Worm (Caenorhabditis elegans) whole organism, midembryonic: ENCODE measurements around the gene acl-2.

Experiments
- T22C8.4 ChIP-seq: fragments of 200-800 bp; sonication (Bioruptor generic); IDR thresholded peaks from 2 replicates; pipeline ENCODE4 v1.3.6; 2022; ENCODE audit warnings: missing genetic modification characterization, missing compliant biosample characterization
- cog-1 ChIP-seq: sonication (generic microtip); optimal IDR thresholded peaks from 2 replicates; lab custom pipeline; 2016; ENCODE audit warnings: missing genetic modification characterization, missing compliant biosample characterization
- flt-1 ChIP-seq: fragments of 200-800 bp; sonication (Bioruptor generic); IDR thresholded peaks from 2 replicates; pipeline ENCODE4 v1.3.6; 2022; ENCODE audit warnings: missing genetic modification characterization, missing compliant biosample characterization
- klf-2 ChIP-seq: fragments of 200-800 bp; sonication (Bioruptor generic); conservative IDR thresholded peaks from 2 replicates; pipeline ENCODE4 v1.3.6; 2022; ENCODE audit warnings: missing genetic modification reagents, missing genetic modification characterization, missing compliant biosample characterization
- med-1 ChIP-seq: sonication (generic microtip); optimal IDR thresholded peaks from 2 replicates; lab custom pipeline; 2017; ENCODE audit warnings: missing genetic modification characterization, mild to moderate bottlenecking, missing compliant biosample characterization, antibody characterized with exemption, missing genetic modification reagents; ENCODE audit not compliant: insufficient read depth
- ref-1 ChIP-seq: fragments of 200-800 bp; sonication (Bioruptor generic); conservative IDR thresholded peaks from 2 replicates; pipeline ENCODE4 v1.3.6; 2022; ENCODE audit warnings: missing genetic modification reagents, missing genetic modification characterization, missing compliant biosample characterization
- tab-1 ChIP-seq: fragments of 200-800 bp; sonication (Bioruptor generic); IDR thresholded peaks from 2 replicates; pipeline ENCODE4 v1.3.6; 2022; ENCODE audit warnings: missing genetic modification characterization, missing compliant biosample characterization
- ztf-23 ChIP-seq: fragments of 200-800 bp; sonication (Bioruptor generic); IDR thresholded peaks from 2 replicates; pipeline ENCODE4 v1.3.6; 2022; ENCODE audit warnings: missing genetic modification reagents, missing genetic modification characterization, missing compliant biosample characterization
- ztf-29 ChIP-seq: fragments of 200-800 bp; sonication (Bioruptor generic); IDR thresholded peaks from 2 replicates; pipeline ENCODE4 v1.3.6; 2022; ENCODE audit warnings: missing genetic modification reagents, missing genetic modification characterization, missing compliant biosample characterization

Gene acl-2

DNA sequence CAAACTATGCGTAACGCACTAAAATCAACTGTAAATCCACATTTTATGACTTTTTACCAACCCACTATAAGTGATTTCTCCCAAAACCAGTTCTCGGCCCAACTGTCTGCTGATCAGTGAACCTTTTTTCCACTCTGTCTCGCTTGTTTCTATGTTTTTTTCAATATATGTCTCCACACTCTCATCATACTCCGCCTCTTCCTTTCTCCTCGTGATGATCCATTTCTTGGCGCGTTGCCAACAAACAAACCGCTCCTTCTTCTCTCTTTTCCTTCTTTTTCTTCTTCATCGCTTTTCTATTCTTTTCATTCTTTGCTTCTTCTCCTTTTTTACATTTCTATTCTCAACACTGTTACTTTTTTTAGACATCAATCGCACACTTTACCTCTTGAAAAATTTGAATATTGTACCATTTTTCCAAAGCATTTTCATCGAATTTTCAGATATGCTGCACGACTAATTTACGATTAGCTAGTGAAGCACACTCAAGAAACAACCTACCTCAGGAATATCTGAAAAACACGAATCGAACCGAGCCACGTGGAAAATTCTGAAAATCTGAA is 12.4 kb upstream of the acl-2 start, which contains the start of gene T06E8.8:
TSS of gene T06E8.8 (plus strand) at position 513 of the 563 bp plus-strand sequence.
- TF ChIP-seq cog-1 (tag; lab: Kevin White, UChicago), result no peak
- no peak for TF ChIP-seq klf-2 (GFP tag; lab: Robert Waterston, UW)
- no peak for TF ChIP-seq ztf-29 (GFP tag; lab: Robert Waterston, UW)
- TF ChIP-seq T22C8.4 (GFP tag; lab: Robert Waterston, UW), result no peak
- TF ChIP-seq flt-1 (GFP tag; lab: Robert Waterston, UW), result no peak
- TF ChIP-seq med-1, result no peak
- TF ChIP-seq ref-1 (GFP tag; lab: Robert Waterston, UW), result no peak
- no peak for TF ChIP-seq ztf-23 (GFP tag; lab: Robert Waterston, UW)
- TF ChIP-seq tab-1, result no peak

DNA sequence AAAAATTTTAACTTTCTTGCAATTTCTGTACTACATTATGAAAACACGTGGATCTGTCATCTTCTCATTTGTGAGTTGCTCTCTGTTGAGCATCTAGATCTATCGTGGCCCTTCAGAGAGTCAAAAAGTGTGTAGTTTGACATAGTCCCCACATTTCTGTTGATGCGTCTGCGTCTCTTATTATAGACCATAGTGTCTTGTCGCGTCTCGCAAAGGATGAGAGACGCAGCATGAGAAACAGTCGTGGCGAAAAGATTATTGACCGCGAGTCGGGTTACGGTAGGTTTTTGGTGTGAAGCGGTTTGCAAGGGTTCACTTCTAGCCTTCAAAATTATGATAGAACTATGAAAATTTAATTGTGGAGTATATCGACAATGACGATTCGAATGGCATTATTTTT is 11.4 kb upstream of the acl-2 start:
- TF ChIP-seq med-1, result no peak
- no peak for TF ChIP-seq ztf-23 (GFP tag; lab: Robert Waterston, UW)
- TF ChIP-seq T22C8.4 (GFP tag; lab: Robert Waterston, UW), result peak; percentile 50; the same call in 1 of the 2 replicates
- no peak for TF ChIP-seq tab-1
- TF ChIP-seq klf-2 (GFP tag; lab: Robert Waterston, UW), result no peak
- TF ChIP-seq ref-1 (GFP tag; lab: Robert Waterston, UW), result no peak
- 0 out of 2 replicates have a peak, but pooled peaks have one; percentile 34 for TF ChIP-seq flt-1 (GFP tag; lab: Robert Waterston, UW)
- TF ChIP-seq ztf-29 (GFP tag; lab: Robert Waterston, UW), result no peak
- TF ChIP-seq cog-1 (tag; lab: Kevin White, UChicago), result peak; percentile 63

DNA sequence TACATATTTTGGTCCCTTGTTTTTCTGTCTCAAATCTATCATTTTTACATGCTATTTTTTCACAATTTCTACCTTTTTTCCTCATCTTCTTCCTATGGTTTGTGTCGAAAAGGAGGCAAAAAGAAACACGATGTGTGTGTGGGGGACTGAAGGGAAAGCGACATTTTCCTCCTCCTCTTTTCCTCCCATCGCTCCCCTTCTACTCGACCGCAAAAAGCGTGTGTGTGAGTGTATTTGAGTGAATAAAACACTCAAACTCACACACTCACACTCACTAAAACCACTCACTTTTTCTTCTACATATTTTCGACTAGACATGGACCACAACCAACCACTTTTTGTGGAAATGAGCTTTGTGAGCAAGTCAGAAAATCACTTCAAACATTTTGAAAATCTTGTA is 10.6 kb upstream of the acl-2 start:
- TF ChIP-seq med-1, result no peak
- TF ChIP-seq flt-1 (GFP tag; lab: Robert Waterston, UW), result no peak
- no peak for TF ChIP-seq T22C8.4 (GFP tag; lab: Robert Waterston, UW)
- no peak for TF ChIP-seq klf-2 (GFP tag; lab: Robert Waterston, UW)
- TF ChIP-seq cog-1 (tag; lab: Kevin White, UChicago), result no peak
- no peak for TF ChIP-seq ztf-23 (GFP tag; lab: Robert Waterston, UW)
- TF ChIP-seq tab-1, result no peak
- TF ChIP-seq ztf-29 (GFP tag; lab: Robert Waterston, UW), result no peak
- no peak for TF ChIP-seq ref-1 (GFP tag; lab: Robert Waterston, UW)

DNA sequence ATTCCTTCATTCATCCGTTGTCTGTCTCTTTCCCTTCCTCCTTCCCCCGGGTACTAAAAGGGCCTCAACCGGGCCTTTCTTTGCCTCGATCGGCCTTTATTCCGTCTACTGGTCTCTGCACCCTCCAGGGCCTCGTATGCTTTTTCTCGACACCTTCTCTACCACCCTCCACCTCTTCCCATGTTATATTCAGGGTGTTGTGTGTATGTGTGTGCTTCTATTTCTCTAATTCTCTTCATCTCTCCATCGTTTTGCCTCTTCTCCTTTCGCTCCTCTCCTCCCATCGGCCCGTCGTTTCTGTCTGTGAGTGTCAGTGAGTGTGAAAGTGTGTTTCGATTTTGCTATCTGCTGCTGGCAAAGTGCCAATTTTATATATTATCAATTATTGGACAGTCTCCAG is 8.9 kb upstream of the acl-2 start:
- TF ChIP-seq med-1, result no peak
- no peak for TF ChIP-seq T22C8.4 (GFP tag; lab: Robert Waterston, UW)
- TF ChIP-seq ref-1 (GFP tag; lab: Robert Waterston, UW), result no peak
- 0 out of 2 replicates have a peak, but pooled peaks have one; percentile 52 for TF ChIP-seq tab-1
- no peak for TF ChIP-seq ztf-29 (GFP tag; lab: Robert Waterston, UW)
- peak; percentile 60; the same call in 1 of the 2 replicates for TF ChIP-seq ztf-23 (GFP tag; lab: Robert Waterston, UW)
- TF ChIP-seq cog-1 (tag; lab: Kevin White, UChicago), result peak; percentile 29
- 0 out of 2 replicates have a peak, but pooled peaks have one; percentile 61 for TF ChIP-seq flt-1 (GFP tag; lab: Robert Waterston, UW)
- TF ChIP-seq klf-2 (GFP tag; lab: Robert Waterston, UW), result no peak

DNA sequence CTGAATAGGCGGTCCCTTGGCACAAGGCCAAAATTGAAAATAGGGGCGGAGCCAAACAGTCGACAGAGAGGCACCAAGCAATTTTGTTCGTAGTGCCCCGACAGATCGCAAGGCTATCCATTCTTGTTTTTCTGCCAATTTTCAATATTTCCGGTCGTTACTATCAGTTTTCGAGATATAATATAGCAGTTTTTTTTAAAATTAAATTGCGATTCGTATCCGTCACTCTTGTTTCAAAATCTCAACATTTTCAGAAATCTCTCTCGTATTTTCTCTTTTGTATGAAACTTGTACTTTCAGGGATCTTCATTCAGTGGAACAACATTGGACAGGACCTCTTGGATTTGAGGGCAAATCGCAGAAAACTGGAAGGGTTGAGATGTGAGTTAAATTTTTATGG is 6.1 kb upstream of the acl-2 start, which contains the start of gene F57A8.1:
TSS of gene F57A8.1 (plus strand) at position 301 of the 400 bp plus-strand sequence.
- TF ChIP-seq klf-2 (GFP tag; lab: Robert Waterston, UW) (no peak), med-1 (no peak), flt-1 (GFP tag; lab: Robert Waterston, UW) (no peak), ztf-29 (GFP tag; lab: Robert Waterston, UW) (no peak), ztf-23 (GFP tag; lab: Robert Waterston, UW) (no peak)

DNA sequence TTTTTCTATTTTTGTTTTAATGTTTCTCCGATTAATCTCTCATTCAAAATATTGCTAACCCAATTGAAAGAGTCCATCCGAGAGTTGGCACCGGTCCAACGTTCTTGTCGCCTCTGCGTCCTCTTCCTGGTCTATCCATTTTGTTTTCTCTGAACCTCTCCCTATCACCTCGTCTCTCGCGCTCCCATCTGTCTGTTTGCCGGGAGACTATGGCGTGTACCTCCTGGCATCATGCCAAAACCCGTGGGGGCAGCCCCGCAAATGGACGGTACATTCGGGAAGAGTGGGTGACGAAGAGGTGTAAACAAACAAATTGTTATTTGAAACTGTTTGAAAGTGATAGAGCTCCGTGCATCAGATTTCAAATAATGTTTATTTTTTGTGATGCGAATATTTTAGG is 5.4 kb upstream of the acl-2 start, which contains the start of gene T06E8.2:
TSS of gene T06E8.2 (minus strand) at position 139 of the 400 bp plus-strand sequence.
- TF ChIP-seq flt-1 (GFP tag; lab: Robert Waterston, UW) (0 out of 2 replicates have a peak, but pooled peaks have one; percentile 61), ref-1 (GFP tag; lab: Robert Waterston, UW) (no peak)

DNA sequence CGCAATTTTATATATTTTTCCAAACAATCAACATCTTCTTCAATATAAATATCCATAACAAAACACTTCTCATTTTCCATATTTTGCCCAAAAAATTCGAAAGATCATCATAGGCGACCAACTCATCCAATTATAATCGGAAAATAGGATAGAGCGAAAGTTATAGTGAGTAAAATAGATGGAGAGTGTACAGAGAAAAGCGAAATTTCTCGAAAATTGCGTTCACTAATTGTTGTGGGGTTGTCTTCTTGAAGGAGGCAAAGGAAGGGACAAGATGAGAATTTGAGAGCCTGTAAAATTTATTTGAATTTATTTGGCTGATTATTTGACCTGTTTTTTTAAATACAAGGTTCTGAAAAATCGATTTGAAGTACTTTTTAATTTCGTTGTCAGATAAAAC is 4.7 kb upstream of the acl-2 start:
- TF ChIP-seq tab-1, result no peak
- TF ChIP-seq cog-1 (tag; lab: Kevin White, UChicago), result no peak
- TF ChIP-seq ztf-23 (GFP tag; lab: Robert Waterston, UW), result no peak
- TF ChIP-seq klf-2 (GFP tag; lab: Robert Waterston, UW), result no peak
- TF ChIP-seq med-1, result no peak
- TF ChIP-seq T22C8.4 (GFP tag; lab: Robert Waterston, UW), result no peak
- no peak for TF ChIP-seq ztf-29 (GFP tag; lab: Robert Waterston, UW)
- TF ChIP-seq flt-1 (GFP tag; lab: Robert Waterston, UW), result no peak
- TF ChIP-seq ref-1 (GFP tag; lab: Robert Waterston, UW), result no peak

DNA sequence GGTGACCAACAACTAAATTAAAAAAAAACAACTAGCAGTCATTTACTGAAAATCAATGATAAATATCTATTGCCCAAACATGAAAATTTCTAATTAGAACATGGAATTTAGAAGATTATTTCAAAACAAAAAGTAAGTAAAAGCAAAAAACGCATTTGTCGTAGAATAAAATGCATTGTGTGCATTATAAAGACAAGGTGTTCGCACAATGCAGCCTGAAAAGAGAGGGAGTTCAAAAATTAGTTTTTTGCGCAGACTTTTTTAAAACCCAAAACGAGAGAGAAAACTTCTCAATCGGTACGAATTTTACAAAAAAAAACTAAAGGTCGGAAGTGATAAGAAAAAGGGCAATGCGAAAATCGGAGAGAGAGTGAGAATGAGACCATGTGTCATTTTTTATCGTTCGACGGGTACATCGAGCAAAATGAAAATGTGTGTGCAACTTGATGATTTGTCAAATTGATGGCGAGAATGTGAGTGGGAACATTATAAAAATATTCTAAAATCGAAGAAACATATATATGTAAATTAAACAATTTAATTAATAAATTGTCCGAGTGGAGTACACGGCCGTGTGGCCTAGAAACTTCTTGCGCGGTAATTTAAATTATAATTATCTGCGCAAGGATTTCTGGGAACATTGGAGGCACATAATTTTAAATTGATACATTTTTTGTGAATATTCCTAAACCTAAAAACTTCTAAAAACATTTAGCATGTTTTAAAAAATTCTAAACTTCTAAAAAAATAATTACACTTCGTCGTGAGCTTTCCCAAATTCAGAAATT is 686 bp upstream of the acl-2 start:
- TF ChIP-seq tab-1 (no peak), flt-1 (GFP tag; lab: Robert Waterston, UW) (no peak), ztf-23 (GFP tag; lab: Robert Waterston, UW) (0 out of 2 replicates have a peak, but pooled peaks have one; percentile 29), cog-1 (tag; lab: Kevin White, UChicago) (no peak), ref-1 (GFP tag; lab: Robert Waterston, UW) (no peak), klf-2 (GFP tag; lab: Robert Waterston, UW) (no peak)

DNA sequence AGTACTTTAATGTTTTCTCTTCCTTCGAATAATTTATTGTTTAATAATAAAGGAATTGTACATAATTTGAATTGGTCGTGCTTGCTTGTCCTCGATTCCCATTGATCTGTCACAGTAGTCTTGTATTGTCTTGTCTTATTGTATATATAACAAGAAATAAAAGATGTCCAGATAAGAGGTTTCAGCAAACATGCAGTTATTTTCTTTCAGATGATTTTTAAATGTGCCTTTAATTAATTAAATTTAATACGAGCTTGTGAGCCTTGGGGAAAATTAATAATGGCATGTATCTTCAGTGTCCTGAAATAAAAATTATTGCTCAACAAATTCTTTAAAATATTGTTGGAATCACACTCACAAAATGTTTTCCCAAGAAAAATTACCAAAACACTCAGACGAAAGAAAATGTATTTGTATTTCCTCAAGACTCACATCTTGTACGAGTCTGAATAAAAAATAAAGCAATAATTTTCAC is 7.8 kb downstream of the acl-2 start:
- TF ChIP-seq ztf-29 (GFP tag; lab: Robert Waterston, UW) (no peak), cog-1 (tag; lab: Kevin White, UChicago) (no peak), tab-1 (no peak), T22C8.4 (GFP tag; lab: Robert Waterston, UW) (no peak), flt-1 (GFP tag; lab: Robert Waterston, UW) (no peak), med-1 (no peak), ref-1 (GFP tag; lab: Robert Waterston, UW) (no peak), klf-2 (GFP tag; lab: Robert Waterston, UW) (no peak), ztf-23 (GFP tag; lab: Robert Waterston, UW) (no peak)
